Fruit fly (Drosophila melanogaster) whole organism, pupa: ENCODE measurements around the gene GlnRS.

Source experiments
- CG12605 ChIP-seq: fragments of 200-800 bp; sonication (Bioruptor generic); IDR thresholded peaks from 2 replicates; pipeline ENCODE4 v1.3.6; 2022; ENCODE audit warnings: missing biosample characterization, missing genetic modification characterization
- CG15710 ChIP-seq: fragments of 200-800 bp; sonication (Bioruptor generic); optimal IDR thresholded peaks from 2 replicates; lab custom pipeline; 2018; ENCODE audit warnings: missing biosample characterization, mild to moderate bottlenecking, missing genetic modification characterization, moderate library complexity
- CG8301 ChIP-seq: fragments of 200-800 bp; sonication (Bioruptor generic); optimal IDR thresholded peaks from 2 replicates; lab custom pipeline; 2018; ENCODE audit warnings: missing biosample characterization, mild to moderate bottlenecking, missing genetic modification characterization

- TF ChIP-seq CG15710 (tag; lab: Kevin White, UChicago) (no peak), CG8301 (tag; lab: Kevin White, UChicago) (no peak), CG12605 (GFP tag; lab: Robert Waterston, UW) (no peak)
Measured at dm6 chr3R:25249145-25250141, 16.1 kb downstream of the GlnRS start, which contains the start of gene Nup358.
